Worm (Caenorhabditis elegans) whole organism, late embryonic: ENCODE measurements around the gene ifas-1.

Source experiments
- C38D4.7 ChIP-seq: fragments of 200-800 bp; sonication (Bioruptor generic); optimal IDR thresholded peaks from 2 replicates; lab custom pipeline; 2018; ENCODE audit warnings: mild to moderate bottlenecking, missing genetic modification characterization, moderate library complexity, missing compliant biosample characterization
- ceh-22 ChIP-seq: sonication (generic microtip); optimal IDR thresholded peaks from 2 replicates; lab custom pipeline; 2017; ENCODE audit warnings: missing biosample characterization, missing genetic modification characterization
- ceh-31 ChIP-seq: sonication (generic microtip); optimal IDR thresholded peaks from 2 replicates; lab custom pipeline; 2016; ENCODE audit warnings: missing genetic modification characterization, missing compliant biosample characterization
- fkh-10 ChIP-seq: fragments of 150-350 bp; optimal IDR thresholded peaks from 2 replicates; lab custom pipeline; 2014; ENCODE audit warnings: missing biosample characterization, missing genetic modification reagents, missing genetic modification characterization
- hlh-13 ChIP-seq: fragments of 200-800 bp; sonication (Bioruptor generic); optimal IDR thresholded peaks from 2 replicates; lab custom pipeline; 2018; ENCODE audit warnings: mild to moderate bottlenecking, missing genetic modification characterization, missing compliant biosample characterization
- mec-3 ChIP-seq: sonication (generic microtip); optimal IDR thresholded peaks from 2 replicates; lab custom pipeline; 2016; ENCODE audit warnings: borderline replicate concordance, missing genetic modification characterization, missing compliant biosample characterization
- pat-9 ChIP-seq: fragments of 200-800 bp; sonication (Bioruptor generic); optimal IDR thresholded peaks from 2 replicates; lab custom pipeline; 2018; ENCODE audit warnings: mild to moderate bottlenecking, missing genetic modification characterization, moderate library complexity, missing compliant biosample characterization
- pqm-1 ChIP-seq: sonication (generic microtip); optimal IDR thresholded peaks from 2 replicates; lab custom pipeline; 2016; ENCODE audit warnings: missing genetic modification characterization, missing compliant biosample characterization
- tbx-2 ChIP-seq: sonication (generic microtip); optimal IDR thresholded peaks from 2 replicates; lab custom pipeline; 2016; ENCODE audit warnings: missing genetic modification characterization, missing compliant biosample characterization
- unc-86 ChIP-seq: sonication (generic microtip); optimal IDR thresholded peaks from 2 replicates; lab custom pipeline; 2016; ENCODE audit warnings: missing genetic modification characterization, missing compliant biosample characterization

DNA sequence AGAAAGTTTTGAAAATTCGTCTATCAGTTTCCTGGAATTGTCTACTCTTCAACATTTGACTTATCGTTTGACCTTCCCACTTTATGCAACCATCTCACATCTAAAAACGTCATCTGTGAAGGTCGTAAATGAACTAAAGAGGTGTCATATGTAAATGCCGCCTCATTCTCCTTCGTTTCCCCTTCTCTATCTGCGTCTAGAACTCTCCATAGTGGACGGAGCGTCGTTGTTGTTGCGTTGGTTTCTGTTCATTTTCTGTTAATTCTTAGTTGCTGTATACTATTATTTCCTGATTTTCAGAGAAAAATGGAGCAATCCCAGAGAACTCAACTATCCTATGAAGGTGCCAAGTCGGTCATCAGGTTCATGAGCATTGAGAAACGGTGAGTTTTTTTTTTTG is 28.4 kb upstream of the ifas-1 start, which contains the start of gene fbxc-52:
- no peak for TF ChIP-seq tbx-2 (tag; lab: Kevin White, UChicago)
- no peak for TF ChIP-seq ceh-31 (tag; lab: Kevin White, UChicago)
- no peak for TF ChIP-seq unc-86
- TF ChIP-seq pat-9 (tag; lab: Kevin White, UChicago) = no peak
- TF ChIP-seq fkh-10 (GFP tag; lab: Kevin White, UChicago) = no peak
- no peak for TF ChIP-seq C38D4.7 (GFP tag; lab: Kevin White, UChicago)
- TF ChIP-seq hlh-13 = no peak
- no peak for TF ChIP-seq ceh-22
- TF ChIP-seq pqm-1 (tag; lab: Kevin White, UChicago) = no peak
- TF ChIP-seq mec-3 (tag; lab: Kevin White, UChicago) = no peak
